Worm (Caenorhabditis elegans): ENCODE data around the gene H23L24.1.

DNA sequence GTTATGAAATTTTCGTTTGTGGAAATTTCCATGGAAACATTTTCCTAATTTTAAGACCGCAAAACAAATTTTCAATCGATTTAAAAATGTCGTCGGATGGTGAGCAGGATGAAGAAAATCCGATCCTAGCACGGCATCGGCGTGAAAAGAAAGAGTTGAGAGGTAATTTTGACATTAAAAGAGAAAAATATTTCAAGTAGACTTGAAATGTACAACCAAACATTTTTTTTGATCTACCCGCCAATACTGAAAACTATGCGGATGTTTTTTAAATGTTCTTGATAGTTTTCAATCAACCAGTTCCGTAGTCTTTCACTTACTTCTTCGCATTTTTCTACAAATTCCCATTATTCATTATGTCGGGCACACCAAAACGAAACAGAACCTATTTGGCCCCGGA lies 9.9 kb downstream of the H23L24.1 start, which contains the start of gene otub-3:
- TF ChIP-seq hnd-1 (tag; optimal IDR thresholded peaks at IDR 0.05) (no peak), ama-1 (optimal IDR thresholded peaks at IDR 0.05) (no peak), aly-1 (tag; optimal IDR thresholded peaks at IDR 0.05) (no peak), ets-7 (tag; optimal IDR thresholded peaks at IDR 0.05) (no peak), tra-4 (tag; optimal IDR thresholded peaks at IDR 0.05) (no peak), sea-1 (GFP tag; conservative IDR thresholded peaks at IDR 0.05) (no peak), ceh-13 (GFP tag; optimal IDR thresholded peaks at IDR 0.05) (no peak), ceh-36 (tag; optimal IDR thresholded peaks at IDR 0.05) (no peak), B0310.2 (tag; optimal IDR thresholded peaks at IDR 0.05) (no peak), pes-1 (GFP tag; IDR thresholded peaks at IDR 0.05) (no peak), hmbx-1 (tag; optimal IDR thresholded peaks at IDR 0.05) (no peak), hmg-4 (GFP tag; optimal IDR thresholded peaks at IDR 0.05) (no peak), tbx-37 (GFP tag; conservative IDR thresholded peaks at IDR 0.05) (no peak), tbx-11 (GFP tag; IDR thresholded peaks at IDR 0.05) (no peak)
